Fruit fly (Drosophila melanogaster) whole organism, adult: Measurements from ENCODE around the gene Cpr72Eb.

Experiments
- CG5204 ChIP-seq: fragments of 200-800 bp; sonication (Bioruptor generic); optimal IDR thresholded peaks from 2 replicates; lab custom pipeline; 2016; ENCODE audit warnings: missing biosample characterization, missing genetic modification characterization
- Clk ChIP-seq: fragments of 200-800 bp; sonication (Bioruptor generic); optimal IDR thresholded peaks from 2 replicates; lab custom pipeline; 2017; ENCODE audit warnings: missing biosample characterization, missing genetic modification characterization
- Hr96 ChIP-seq: fragments of 200-800 bp; sonication (Bioruptor generic); optimal IDR thresholded peaks from 2 replicates; lab custom pipeline; 2016; ENCODE audit warnings: missing biosample characterization, missing genetic modification characterization
- Mnt ChIP-seq: fragments of 200-800 bp; sonication (Bioruptor generic); optimal IDR thresholded peaks from 2 replicates; lab custom pipeline; 2016; ENCODE audit warnings: missing biosample characterization, mild to moderate bottlenecking, missing genetic modification characterization
- pad ChIP-seq: fragments of 200-800 bp; sonication (Bioruptor generic); optimal IDR thresholded peaks from 3 replicates; lab custom pipeline; 2017; ENCODE audit warnings: missing biosample characterization, missing genetic modification characterization, mild to moderate bottlenecking, moderate library complexity, missing genetic modification reagents
- tj ChIP-seq: fragments of 200-800 bp; sonication (Bioruptor generic); optimal IDR thresholded peaks from 3 replicates; lab custom pipeline; 2017; ENCODE audit warnings: missing biosample characterization, mild to moderate bottlenecking, missing genetic modification characterization, moderate library complexity

DNA sequence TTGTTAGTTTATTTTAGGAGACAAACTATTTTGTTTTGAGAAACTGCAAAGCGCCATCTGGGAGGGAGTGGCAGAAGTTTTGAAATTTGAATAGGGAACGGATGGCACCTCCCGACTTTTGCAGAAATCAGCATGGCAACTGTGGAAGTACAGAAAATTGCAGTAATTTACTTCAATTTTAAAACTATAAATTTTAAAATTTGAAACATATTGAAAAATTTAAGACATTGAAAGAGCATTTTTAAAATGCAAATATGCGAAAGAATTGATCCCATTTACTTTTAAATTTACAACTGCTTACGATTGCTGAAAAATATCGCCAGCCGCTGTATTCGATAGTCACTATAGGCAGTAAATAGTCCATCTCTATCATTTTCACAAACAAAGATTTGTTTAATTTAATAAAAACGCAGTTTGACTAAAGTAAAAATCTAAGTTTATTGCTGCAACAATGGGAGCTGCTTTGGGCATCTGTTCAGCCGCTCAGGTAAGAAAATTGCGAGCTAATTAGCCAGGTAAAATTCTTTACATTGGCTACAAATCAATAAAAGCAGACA lies 47.8 kb downstream of the Cpr72Eb start, which contains the start of gene Serinc:
- TF ChIP-seq pad (GFP tag; lab: Kevin White, UChicago): peak; percentile 16
- TF ChIP-seq Clk (GFP tag; lab: Kevin White, UChicago): no peak
- TF ChIP-seq CG5204 (GFP tag; lab: Kevin White, UChicago): peak; percentile 68
- TF ChIP-seq Mnt (GFP tag; lab: Kevin White, UChicago): peak; percentile 58
- peak; percentile 2 for TF ChIP-seq Hr96 (GFP tag; lab: Kevin White, UChicago)
- TF ChIP-seq tj (GFP tag; lab: Kevin White, UChicago): peak; percentile 30
